Fruit fly (Drosophila melanogaster): ENCODE results near the gene Sgsf.

- TF ChIP-seq CG16779 (tag; optimal IDR thresholded peaks at IDR 0.05) (no peak), acj6 (GFP tag; optimal IDR thresholded peaks at IDR 0.05) (no peak), Hr39 (GFP tag; optimal IDR thresholded peaks at IDR 0.05) (no peak), dsx (GFP tag; optimal IDR thresholded peaks at IDR 0.05; ENCODE audit: poor library complexity, severe bottlenecking) (no peak), CG6163 (GFP tag; IDR thresholded peaks at IDR 0.05) (no peak), CG31627 (GFP tag; optimal IDR thresholded peaks at IDR 0.05) (no peak)
These were observed 36.7 kb downstream of the Sgsf start, which contains the start of gene GstD7 for dm6 chr3R:12378200-12378599.

Data from whole organism, prepupa.